Worm (Caenorhabditis elegans) whole organism, young adult: Measurements from ENCODE around the gene nlp-21.

Source experiments
- B0019.2 ChIP-seq: fragments of 200-800 bp; sonication (Bioruptor generic); conservative IDR thresholded peaks from 2 replicates; pipeline ENCODE4 v1.3.6; 2022; ENCODE audit warnings: missing genetic modification reagents, missing genetic modification characterization, missing compliant biosample characterization
- B0336.3 ChIP-seq: fragments of 200-800 bp; sonication (Bioruptor generic); IDR thresholded peaks from 2 replicates; pipeline ENCODE4 v1.3.6; 2022; ENCODE audit warnings: missing genetic modification characterization, missing compliant biosample characterization
- C17E4.6 ChIP-seq: fragments of 200-800 bp; sonication (Bioruptor generic); IDR thresholded peaks from 2 replicates; pipeline ENCODE4 v1.3.6; 2022; ENCODE audit warnings: missing genetic modification reagents, missing genetic modification characterization, missing compliant biosample characterization
- D2030.7 ChIP-seq: fragments of 200-800 bp; sonication (Bioruptor generic); IDR thresholded peaks from 2 replicates; pipeline ENCODE4 v1.3.6; 2022; ENCODE audit warnings: missing genetic modification reagents, missing genetic modification characterization, missing compliant biosample characterization
- F22D6.2 ChIP-seq: sonication (generic microtip); optimal IDR thresholded peaks from 2 replicates; lab custom pipeline; 2016; ENCODE audit warnings: mild to moderate bottlenecking, missing genetic modification characterization, missing compliant biosample characterization
- F33H1.4 ChIP-seq: fragments of 200-800 bp; sonication (Bioruptor generic); IDR thresholded peaks from 2 replicates; pipeline ENCODE4 v1.3.6; 2022; ENCODE audit warnings: missing genetic modification reagents, missing genetic modification characterization, missing compliant biosample characterization
- F49E8.2 ChIP-seq: sonication (generic microtip); optimal IDR thresholded peaks from 3 replicates; lab custom pipeline; 2017; ENCODE audit warnings: missing genetic modification characterization, mild to moderate bottlenecking, missing compliant biosample characterization, antibody characterized with exemption, moderate library complexity; ENCODE audit not compliant: insufficient read depth
- T07F8.4 ChIP-seq: sonication (generic microtip); optimal IDR thresholded peaks from 2 replicates; lab custom pipeline; 2016; ENCODE audit warnings: mild to moderate bottlenecking, missing genetic modification characterization, moderate library complexity, missing compliant biosample characterization
- Y67H2A.10 ChIP-seq: fragments of 200-800 bp; sonication (Bioruptor generic); conservative IDR thresholded peaks from 2 replicates; pipeline ENCODE4 v1.3.6; 2022; ENCODE audit warnings: missing genetic modification reagents, missing genetic modification characterization, missing compliant biosample characterization
- ZK185.1 ChIP-seq: sonication (generic microtip); optimal IDR thresholded peaks from 2 replicates; lab custom pipeline; 2016; ENCODE audit warnings: mild to moderate bottlenecking, missing genetic modification characterization, missing compliant biosample characterization; ENCODE audit not compliant: poor library complexity, severe bottlenecking
- aptf-2 ChIP-seq: fragments of 200-800 bp; sonication (Bioruptor generic); conservative IDR thresholded peaks from 2 replicates; pipeline ENCODE4 v1.3.6; 2022; ENCODE audit warnings: missing genetic modification reagents, missing genetic modification characterization, missing compliant biosample characterization
- bed-2 ChIP-seq: fragments of 200-800 bp; sonication (Bioruptor generic); IDR thresholded peaks from 2 replicates; pipeline ENCODE4 v1.3.6; 2022; ENCODE audit warnings: missing genetic modification reagents, missing genetic modification characterization, missing compliant biosample characterization
- cebp-1 ChIP-seq, 2 experiments: fragments of 200-800 bp in 1 of 2; sonication (Bioruptor generic) in 1 of 2; sonication (generic microtip) in 1 of 2; IDR thresholded peaks in 1 of 2; optimal IDR thresholded peaks in 1 of 2; 2 replicates each; pipeline versions ENCODE4 v1.3.6 to Lab custom; 2017 to 2022; ENCODE audit warnings: missing compliant biosample characterization in 2 of 2, missing genetic modification characterization in 2 of 2, mild to moderate bottlenecking in 1 of 2, missing genetic modification reagents in 1 of 2, moderate library complexity in 1 of 2
- ceh-27 ChIP-seq: fragments of 200-800 bp; sonication (Bioruptor generic); optimal IDR thresholded peaks from 2 replicates; lab custom pipeline; 2018; ENCODE audit warnings: mild to moderate bottlenecking, missing genetic modification characterization, moderate library complexity, missing compliant biosample characterization
- ceh-91 ChIP-seq: fragments of 200-800 bp; sonication (Bioruptor generic); IDR thresholded peaks from 2 replicates; pipeline ENCODE4 v1.3.6; 2022; ENCODE audit warnings: missing genetic modification reagents, missing genetic modification characterization, missing compliant biosample characterization
- chd-7 ChIP-seq: sonication (generic microtip); optimal IDR thresholded peaks from 2 replicates; lab custom pipeline; 2016; ENCODE audit warnings: mild to moderate bottlenecking, missing genetic modification characterization, moderate library complexity, missing compliant biosample characterization
- dpl-1 ChIP-seq: fragments of 150-350 bp; optimal IDR thresholded peaks from 2 replicates; lab custom pipeline; 2014; ENCODE audit warnings: missing biosample characterization, missing genetic modification reagents, missing genetic modification characterization
- egl-18 ChIP-seq: fragments of 200-800 bp; sonication (Bioruptor generic); IDR thresholded peaks from 2 replicates; pipeline ENCODE4 v1.3.6; 2022; ENCODE audit warnings: missing genetic modification reagents, missing genetic modification characterization, missing compliant biosample characterization
- egl-44 ChIP-seq: fragments of 200-800 bp; sonication (Bioruptor generic); IDR thresholded peaks from 2 replicates; pipeline ENCODE4 v1.3.6; 2022; ENCODE audit warnings: missing genetic modification reagents, missing genetic modification characterization, missing compliant biosample characterization
- egrh-3 ChIP-seq: fragments of 200-800 bp; sonication (Bioruptor generic); IDR thresholded peaks from 2 replicates; pipeline ENCODE4 v1.3.6; 2022; ENCODE audit warnings: missing genetic modification reagents, missing genetic modification characterization, missing compliant biosample characterization
- gei-17 ChIP-seq: fragments of 200-800 bp; sonication (Bioruptor generic); optimal IDR thresholded peaks from 2 replicates; lab custom pipeline; 2018; ENCODE audit warnings: mild to moderate bottlenecking, missing genetic modification characterization, missing compliant biosample characterization
- him-1 ChIP-seq: sonication (generic microtip); optimal IDR thresholded peaks from 2 replicates; lab custom pipeline; 2016; ENCODE audit warnings: missing genotype, missing genetic modification reagents, missing genetic modification characterization, missing compliant biosample characterization
- hlh-26 ChIP-seq: fragments of 200-800 bp; sonication (Bioruptor generic); conservative IDR thresholded peaks from 2 replicates; pipeline ENCODE4 v1.3.6; 2022; ENCODE audit warnings: missing genetic modification reagents, missing genetic modification characterization, missing compliant biosample characterization
- hmg-1.2 ChIP-seq: fragments of 200-800 bp; sonication (Bioruptor generic); IDR thresholded peaks from 2 replicates; pipeline ENCODE4 v1.3.6; 2022; ENCODE audit warnings: missing genetic modification reagents, missing genetic modification characterization, missing compliant biosample characterization
- let-526 ChIP-seq: fragments of 200-800 bp; sonication (Bioruptor generic); IDR thresholded peaks from 2 replicates; pipeline ENCODE4 v1.3.6; 2022; ENCODE audit warnings: missing genetic modification reagents, missing genetic modification characterization, missing compliant biosample characterization
- madf-10 ChIP-seq: sonication (generic microtip); optimal IDR thresholded peaks from 2 replicates; lab custom pipeline; 2016; ENCODE audit warnings: mild to moderate bottlenecking, missing genetic modification characterization, missing compliant biosample characterization
- mxl-1 ChIP-seq: sonication (generic microtip); optimal IDR thresholded peaks from 2 replicates; lab custom pipeline; 2016; ENCODE audit warnings: missing genetic modification characterization, missing compliant biosample characterization
- nhr-179 ChIP-seq: sonication (generic microtip); optimal IDR thresholded peaks from 2 replicates; lab custom pipeline; 2016; ENCODE audit warnings: mild to moderate bottlenecking, missing genetic modification characterization, missing compliant biosample characterization
- nhr-80 ChIP-seq: sonication (generic microtip); optimal IDR thresholded peaks from 2 replicates; lab custom pipeline; 2016; ENCODE audit warnings: missing genetic modification characterization, missing compliant biosample characterization
- rcor-1 ChIP-seq: fragments of 200-800 bp; sonication (Bioruptor generic); IDR thresholded peaks from 2 replicates; pipeline ENCODE4 v1.3.6; 2022; ENCODE audit warnings: missing genetic modification reagents, missing genetic modification characterization, missing compliant biosample characterization
- rec-8 ChIP-seq, 2 experiments: sonication (generic microtip); optimal IDR thresholded peaks; 2 replicates each; lab custom pipeline; 2016; ENCODE audit warnings: mild to moderate bottlenecking in 2 of 2, missing genetic modification characterization in 2 of 2, missing genetic modification reagents in 2 of 2, missing genotype in 2 of 2, missing biosample characterization in 1 of 2, missing compliant biosample characterization in 1 of 2, moderate library complexity in 1 of 2
- snpc-1.1 ChIP-seq: sonication (generic microtip); optimal IDR thresholded peaks from 2 replicates; lab custom pipeline; 2017; ENCODE audit warnings: missing genetic modification characterization, mild to moderate bottlenecking, missing compliant biosample characterization, antibody characterized with exemption, moderate library complexity, missing genotype, missing genetic modification reagents; ENCODE audit not compliant: insufficient read depth
- snpc-1.3 ChIP-seq: sonication (generic microtip); optimal IDR thresholded peaks from 2 replicates; lab custom pipeline; 2017; ENCODE audit warnings: missing genetic modification characterization, mild to moderate bottlenecking, missing compliant biosample characterization, antibody characterized with exemption, moderate library complexity, missing genotype, missing genetic modification reagents; ENCODE audit not compliant: insufficient read depth
- snpc-3.4 ChIP-seq: sonication (generic microtip); optimal IDR thresholded peaks from 2 replicates; lab custom pipeline; 2017; ENCODE audit warnings: missing genetic modification characterization, mild to moderate bottlenecking, missing compliant biosample characterization, antibody characterized with exemption, moderate library complexity, missing genotype, missing genetic modification reagents
- sptf-2 ChIP-seq: fragments of 200-800 bp; sonication (Bioruptor generic); optimal IDR thresholded peaks from 2 replicates; lab custom pipeline; 2018; ENCODE audit warnings: mild to moderate bottlenecking, missing genetic modification characterization, missing compliant biosample characterization
- tbp1 ChIP-seq: fragments of 200-800 bp; sonication (Bioruptor generic); optimal IDR thresholded peaks from 2 replicates; lab custom pipeline; 2018; ENCODE audit warnings: mild to moderate bottlenecking, missing genetic modification characterization, missing compliant biosample characterization
- tlf-1 ChIP-seq: fragments of 200-800 bp; sonication (Bioruptor generic); optimal IDR thresholded peaks from 2 replicates; lab custom pipeline; 2018; ENCODE audit warnings: mild to moderate bottlenecking, missing genetic modification characterization, missing compliant biosample characterization
- zfh-2 ChIP-seq: fragments of 200-800 bp; sonication (Bioruptor generic); conservative IDR thresholded peaks from 2 replicates; pipeline ENCODE4 v1.3.6; 2022; ENCODE audit warnings: missing genetic modification reagents, missing genetic modification characterization, missing compliant biosample characterization

The nlp-21 gene

ce11 chrIII:11359422-11359821 lies 33.6 kb downstream of the nlp-21 start:
- no peak for TF ChIP-seq tbp1 (GFP tag; lab: Kevin White, UChicago)
- no peak for TF ChIP-seq dpl-1 (GFP tag; lab: Kevin White, UChicago)
- TF ChIP-seq D2030.7 (GFP tag; lab: Robert Waterston, UW): no peak
- no peak for TF ChIP-seq chd-7
- no peak for TF ChIP-seq F49E8.2
- TF ChIP-seq gei-17 (GFP tag; lab: Kevin White, UChicago): no peak
- no peak for TF ChIP-seq hmg-1.2 (GFP tag; lab: Robert Waterston, UW)
- no peak for TF ChIP-seq egrh-3
- TF ChIP-seq ceh-27 (GFP tag; lab: Kevin White, UChicago): no peak
- no peak for TF ChIP-seq mxl-1 (tag; lab: Kevin White, UChicago)

- TF ChIP-seq him-1 (tag; lab: Kevin White, UChicago) (no peak), sptf-2 (GFP tag; lab: Kevin White, UChicago) (no peak), F33H1.4 (no peak), snpc-1.3 (tag; lab: Kevin White, UChicago) (no peak), snpc-1.1 (tag; lab: Kevin White, UChicago) (no peak), aptf-2 (GFP tag; lab: Robert Waterston, UW) (no peak)
- TF ChIP-seq, all 124 proteins: peak for 0
These were observed 34.8 kb downstream of the nlp-21 start for ce11 chrIII:11358273-11358672.

ce11 chrIII:11357418-11357817 lies 35.6 kb downstream of the nlp-21 start:
- TF ChIP-seq tlf-1 (no peak), rec-8 (tag; optimal IDR thresholded peaks at IDR 0.05; lab: Kevin White, UChicago) (no peak), hmg-1.2 (GFP tag; lab: Robert Waterston, UW) (peak; percentile 71; the same call in 1 of the 2 replicates), nhr-80 (tag; lab: Kevin White, UChicago) (peak; percentile 27)

- no peak for TF ChIP-seq cebp-1 (GFP tag; IDR thresholded peaks at IDR 0.05; lab: Robert Waterston, UW)
- no peak for TF ChIP-seq cebp-1 (tag; optimal IDR thresholded peaks at IDR 0.05; lab: Kevin White, UChicago)
- TF ChIP-seq hlh-26 (GFP tag; lab: Robert Waterston, UW): no peak
- 0 out of 2 replicates have a peak, but pooled peaks have one; percentile 6 for TF ChIP-seq zfh-2 (GFP tag; lab: Robert Waterston, UW)
- no peak for TF ChIP-seq egl-44 (GFP tag; lab: Robert Waterston, UW)
- TF ChIP-seq bed-2: no peak
These were observed 37.2 kb downstream of the nlp-21 start for ce11 chrIII:11355758-11356323.

ce11 chrIII:11353499-11353898 lies 39.6 kb downstream of the nlp-21 start:
- TF ChIP-seq egl-44 (GFP tag; lab: Robert Waterston, UW): 0 out of 2 replicates have a peak, but pooled peaks have one; percentile 16
- no peak for TF ChIP-seq ceh-91 (GFP tag; lab: Robert Waterston, UW)
- no peak for TF ChIP-seq F22D6.2 (tag; lab: Kevin White, UChicago)
- peak; percentile 48 for TF ChIP-seq snpc-1.1 (tag; lab: Kevin White, UChicago)
- peak; percentile 4 for TF ChIP-seq madf-10 (tag; lab: Kevin White, UChicago)
- TF ChIP-seq Y67H2A.10 (GFP tag; lab: Robert Waterston, UW): no peak
- TF ChIP-seq egl-18: no peak
- no peak for TF ChIP-seq tlf-1
- TF ChIP-seq C17E4.6 (GFP tag; lab: Robert Waterston, UW): no peak
- TF ChIP-seq T07F8.4 (tag; lab: Kevin White, UChicago): no peak
- peak; percentile 69 for TF ChIP-seq D2030.7 (GFP tag; lab: Robert Waterston, UW)
- TF ChIP-seq rcor-1 (GFP tag; lab: Robert Waterston, UW): no peak
- peak; percentile 19 for TF ChIP-seq snpc-1.3 (tag; lab: Kevin White, UChicago)
- TF ChIP-seq B0019.2 (GFP tag; lab: Robert Waterston, UW): no peak
- TF ChIP-seq let-526 (GFP tag; lab: Robert Waterston, UW): no peak
- TF ChIP-seq nhr-80 (tag; lab: Kevin White, UChicago): no peak
- TF ChIP-seq snpc-3.4 (tag; lab: Kevin White, UChicago): peak; percentile 33
- TF ChIP-seq chd-7: no peak
- peak; percentile 16 for TF ChIP-seq ZK185.1 (tag; lab: Kevin White, UChicago)
- no peak for TF ChIP-seq nhr-179 (tag; lab: Kevin White, UChicago)
- TF ChIP-seq F49E8.2: peak; percentile 30
- TF ChIP-seq B0336.3 (GFP tag; lab: Robert Waterston, UW): no peak
